Worm (Caenorhabditis elegans) whole organism, young adult: ENCODE data around the gene R13A1.5.

ENCODE experiments used
- B0019.2 ChIP-seq: fragments of 200-800 bp; sonication (Bioruptor generic); conservative IDR thresholded peaks from 2 replicates; pipeline ENCODE4 v1.3.6; 2022; ENCODE audit warnings: missing genetic modification reagents, missing genetic modification characterization, missing compliant biosample characterization
- B0261.1 ChIP-seq: sonication (generic microtip); optimal IDR thresholded peaks from 2 replicates; lab custom pipeline; 2016; ENCODE audit warnings: mild to moderate bottlenecking, missing genetic modification characterization, moderate library complexity, missing compliant biosample characterization
- B0336.3 ChIP-seq: fragments of 200-800 bp; sonication (Bioruptor generic); IDR thresholded peaks from 2 replicates; pipeline ENCODE4 v1.3.6; 2022; ENCODE audit warnings: missing genetic modification characterization, missing compliant biosample characterization
- C06A6.2 ChIP-seq: fragments of 200-800 bp; sonication (Bioruptor generic); conservative IDR thresholded peaks from 2 replicates; pipeline ENCODE4 v1.3.6; 2022; ENCODE audit warnings: missing genetic modification characterization, missing compliant biosample characterization
- D2030.7 ChIP-seq: fragments of 200-800 bp; sonication (Bioruptor generic); IDR thresholded peaks from 2 replicates; pipeline ENCODE4 v1.3.6; 2022; ENCODE audit warnings: missing genetic modification reagents, missing genetic modification characterization, missing compliant biosample characterization
- F39B2.1 ChIP-seq: fragments of 200-800 bp; sonication (Bioruptor generic); IDR thresholded peaks from 2 replicates; pipeline ENCODE4 v1.3.6; 2022; ENCODE audit warnings: missing genetic modification reagents, missing genetic modification characterization, missing compliant biosample characterization
- F55B11.4 ChIP-seq: sonication (generic microtip); optimal IDR thresholded peaks from 2 replicates; lab custom pipeline; 2016; ENCODE audit warnings: missing compliant biosample characterization, missing genetic modification characterization, borderline replicate concordance; ENCODE audit not compliant: insufficient read depth
- K11D2.4 ChIP-seq: fragments of 200-800 bp; sonication (Bioruptor generic); IDR thresholded peaks from 2 replicates; pipeline ENCODE4 v1.3.6; 2022; ENCODE audit warnings: missing genetic modification reagents, missing genetic modification characterization, missing compliant biosample characterization
- K12H6.12 ChIP-seq: fragments of 200-800 bp; sonication (Bioruptor generic); optimal IDR thresholded peaks from 2 replicates; lab custom pipeline; 2018; ENCODE audit warnings: mild to moderate bottlenecking, missing genetic modification characterization, missing compliant biosample characterization
- T26A5.8 ChIP-seq: sonication (generic microtip); optimal IDR thresholded peaks from 2 replicates; lab custom pipeline; 2016; ENCODE audit warnings: missing genetic modification characterization, missing compliant biosample characterization
- Y56A3A.18 ChIP-seq: fragments of 200-800 bp; sonication (Bioruptor generic); IDR thresholded peaks from 2 replicates; pipeline ENCODE4 v1.3.6; 2022; ENCODE audit warnings: missing genetic modification reagents, missing genetic modification characterization, missing compliant biosample characterization
- Y95B8A.8 ChIP-seq: fragments of 200-800 bp; sonication (Bioruptor generic); IDR thresholded peaks from 2 replicates; pipeline ENCODE4 v1.3.6; 2022; ENCODE audit warnings: missing genetic modification reagents, missing genetic modification characterization, missing compliant biosample characterization
- ZK185.1 ChIP-seq: sonication (generic microtip); optimal IDR thresholded peaks from 2 replicates; lab custom pipeline; 2016; ENCODE audit warnings: mild to moderate bottlenecking, missing genetic modification characterization, missing compliant biosample characterization; ENCODE audit not compliant: poor library complexity, severe bottlenecking
- aptf-3 ChIP-seq: fragments of 200-800 bp; sonication (Bioruptor generic); IDR thresholded peaks from 2 replicates; pipeline ENCODE4 v1.3.6; 2022; ENCODE audit warnings: missing genetic modification characterization, missing compliant biosample characterization
- atf-7 ChIP-seq: sonication (generic microtip); optimal IDR thresholded peaks from 2 replicates; lab custom pipeline; 2017; ENCODE audit warnings: mild to moderate bottlenecking, missing genetic modification characterization, missing compliant biosample characterization
- attf-3 ChIP-seq: fragments of 200-800 bp; sonication (Bioruptor generic); conservative IDR thresholded peaks from 2 replicates; pipeline ENCODE4 v1.3.6; 2022; ENCODE audit warnings: missing genetic modification reagents, missing genetic modification characterization, missing compliant biosample characterization
- ccch-3 ChIP-seq: fragments of 200-800 bp; sonication (Bioruptor generic); optimal IDR thresholded peaks from 2 replicates; lab custom pipeline; 2018; ENCODE audit warnings: mild to moderate bottlenecking, missing genetic modification characterization, missing compliant biosample characterization
- ceh-58 ChIP-seq: fragments of 200-800 bp; sonication (Bioruptor generic); IDR thresholded peaks from 2 replicates; pipeline ENCODE4 v1.3.6; 2022; ENCODE audit warnings: missing genetic modification characterization, missing compliant biosample characterization
- ceh-91 ChIP-seq: fragments of 200-800 bp; sonication (Bioruptor generic); IDR thresholded peaks from 2 replicates; pipeline ENCODE4 v1.3.6; 2022; ENCODE audit warnings: missing genetic modification reagents, missing genetic modification characterization, missing compliant biosample characterization
- chd-7 ChIP-seq: sonication (generic microtip); optimal IDR thresholded peaks from 2 replicates; lab custom pipeline; 2016; ENCODE audit warnings: mild to moderate bottlenecking, missing genetic modification characterization, moderate library complexity, missing compliant biosample characterization
- egl-18 ChIP-seq: fragments of 200-800 bp; sonication (Bioruptor generic); IDR thresholded peaks from 2 replicates; pipeline ENCODE4 v1.3.6; 2022; ENCODE audit warnings: missing genetic modification reagents, missing genetic modification characterization, missing compliant biosample characterization
- egrh-3 ChIP-seq: fragments of 200-800 bp; sonication (Bioruptor generic); IDR thresholded peaks from 2 replicates; pipeline ENCODE4 v1.3.6; 2022; ENCODE audit warnings: missing genetic modification reagents, missing genetic modification characterization, missing compliant biosample characterization
- ekl-4 ChIP-seq: fragments of 200-800 bp; sonication (Bioruptor generic); IDR thresholded peaks from 2 replicates; pipeline ENCODE4 v1.3.6; 2022; ENCODE audit warnings: missing genetic modification reagents, missing genetic modification characterization, missing compliant biosample characterization
- fkh-3 ChIP-seq: sonication (generic microtip); optimal IDR thresholded peaks from 2 replicates; lab custom pipeline; 2016; ENCODE audit warnings: mild to moderate bottlenecking, missing genetic modification characterization, missing compliant biosample characterization
- hlh-12 ChIP-seq: sonication (generic microtip); optimal IDR thresholded peaks from 2 replicates; lab custom pipeline; 2016; ENCODE audit warnings: missing genetic modification characterization, missing compliant biosample characterization
- let-607 ChIP-seq, 2 experiments: fragments of 200-800 bp in 1 of 2; sonication (Bioruptor generic) in 1 of 2; sonication (generic microtip) in 1 of 2; optimal IDR thresholded peaks; 2 replicates each; lab custom pipeline; 2016 to 2018; ENCODE audit warnings: mild to moderate bottlenecking in 2 of 2, missing compliant biosample characterization in 2 of 2, missing genetic modification characterization in 2 of 2, moderate library complexity in 2 of 2, missing genotype in 1 of 2
- lin-54 ChIP-seq: fragments of 200-800 bp; sonication (Bioruptor generic); optimal IDR thresholded peaks from 2 replicates; lab custom pipeline; 2018; ENCODE audit warnings: mild to moderate bottlenecking, missing genetic modification characterization, missing compliant biosample characterization
- mes-4 ChIP-seq: sonication (generic microtip); optimal IDR thresholded peaks from 2 replicates; lab custom pipeline; 2016; ENCODE audit warnings: missing genotype, missing genetic modification characterization, missing compliant biosample characterization
- nhr-80 ChIP-seq: sonication (generic microtip); optimal IDR thresholded peaks from 2 replicates; lab custom pipeline; 2016; ENCODE audit warnings: missing genetic modification characterization, missing compliant biosample characterization
- pbrm-1 ChIP-seq: fragments of 200-800 bp; sonication (Bioruptor generic); IDR thresholded peaks from 2 replicates; pipeline ENCODE4 v1.3.6; 2022; ENCODE audit warnings: missing genetic modification reagents, missing genetic modification characterization, missing compliant biosample characterization
- repo-1 ChIP-seq: sonication (generic microtip); optimal IDR thresholded peaks from 2 replicates; lab custom pipeline; 2017; ENCODE audit warnings: mild to moderate bottlenecking, missing genetic modification characterization, missing compliant biosample characterization
- snpc-1.3 ChIP-seq: sonication (generic microtip); optimal IDR thresholded peaks from 2 replicates; lab custom pipeline; 2017; ENCODE audit warnings: missing genetic modification characterization, mild to moderate bottlenecking, missing compliant biosample characterization, antibody characterized with exemption, moderate library complexity, missing genotype, missing genetic modification reagents; ENCODE audit not compliant: insufficient read depth
- snpc-4 ChIP-seq, 5 experiments: fragments of 150-350 bp in 1 of 5; sonication (generic microtip) in 4 of 5; optimal IDR thresholded peaks; 2 replicates each; lab custom pipeline; 2014 to 2018; ENCODE audit warnings: missing genetic modification characterization in 5 of 5, missing biosample characterization in 3 of 5, antibody characterized with exemption in 2 of 5, mild to moderate bottlenecking in 2 of 5, missing compliant biosample characterization in 2 of 5, missing genotype in 2 of 5, moderate library complexity in 2 of 5, missing genetic modification reagents in 1 of 5
- tbx-9 ChIP-seq: sonication (generic microtip); optimal IDR thresholded peaks from 2 replicates; lab custom pipeline; 2016; ENCODE audit warnings: borderline replicate concordance, missing genetic modification characterization, inconsistent platforms, missing compliant biosample characterization
- unc-130 ChIP-seq: sonication (generic microtip); optimal IDR thresholded peaks from 2 replicates; lab custom pipeline; 2016; ENCODE audit warnings: missing genetic modification reagents, missing genetic modification characterization, missing compliant biosample characterization
- xnd-1 ChIP-seq: sonication (generic microtip); optimal IDR thresholded peaks from 2 replicates; lab custom pipeline; 2016; ENCODE audit warnings: missing genotype, missing genetic modification reagents, missing genetic modification characterization, missing compliant biosample characterization
- ztf-25 ChIP-seq: fragments of 200-800 bp; sonication (Bioruptor generic); IDR thresholded peaks from 2 replicates; pipeline ENCODE4 v1.3.6; 2022; ENCODE audit warnings: missing genetic modification reagents, missing genetic modification characterization, missing compliant biosample characterization
- ztf-26 ChIP-seq: sonication (generic microtip); optimal IDR thresholded peaks from 2 replicates; lab custom pipeline; 2017; ENCODE audit warnings: missing genetic modification characterization, missing compliant biosample characterization

R13A1.5 gene

ce11 chrIV:7205969-7206368, 14.3 kb upstream of the R13A1.5 start, which contains the start of gene kcc-1:
Gene kcc-1, plus strand, starts transcription at chrIV:7206269.
- TF ChIP-seq D2030.7, result no peak
- no peak for TF ChIP-seq ceh-58
- TF ChIP-seq ztf-26 (tag; lab: Kevin White, UChicago), result no peak
- TF ChIP-seq tbx-9, result no peak
- no peak for TF ChIP-seq lin-54

ce11 chrIV:7203696-7204095, 12.1 kb upstream of the R13A1.5 start, which contains the start of gene R13A1.3:
Gene R13A1.3, plus strand, starts transcription at chrIV:7203996.
- TF ChIP-seq ekl-4 (GFP tag; lab: Robert Waterston, UW), result no peak
- no peak for TF ChIP-seq F55B11.4 (tag; lab: Kevin White, UChicago)
- no peak for TF ChIP-seq D2030.7
- TF ChIP-seq mes-4 (tag; lab: Kevin White, UChicago), result no peak
- TF ChIP-seq xnd-1, result no peak
- no peak for TF ChIP-seq aptf-3 (GFP tag; lab: Robert Waterston, UW)
- TF ChIP-seq ccch-3 (GFP tag; lab: Kevin White, UChicago), result no peak
- no peak for TF ChIP-seq let-607 (tag; optimal IDR thresholded peaks at IDR 0.05; lab: Kevin White, UChicago)
- no peak for TF ChIP-seq snpc-4 (GFP tag; optimal IDR thresholded peaks at IDR 0.05; lab: Kevin White, UChicago)
- no peak for TF ChIP-seq snpc-4 (tag; optimal IDR thresholded peaks at IDR 0.05; lab: Kevin White, UChicago)
- no peak for TF ChIP-seq Y95B8A.8 (GFP tag; lab: Robert Waterston, UW)
- TF ChIP-seq K12H6.12, result no peak

- no peak for TF ChIP-seq B0019.2
- TF ChIP-seq, all 124 proteins: peak for 0
Observed at ce11 chrIV:7196853-7197252, 5.2 kb upstream of the R13A1.5 start, which contains the start of gene unc-8. Gene unc-8, plus strand, starts transcription at chrIV:7197153.

- TF ChIP-seq ZK185.1 (tag; lab: Kevin White, UChicago) (no peak), C06A6.2 (GFP tag; lab: Robert Waterston, UW) (no peak), hlh-12 (no peak), K11D2.4 (GFP tag; lab: Robert Waterston, UW) (no peak), lin-54 (no peak), egl-18 (GFP tag; lab: Robert Waterston, UW) (no peak), F39B2.1 (no peak), chd-7 (no peak)
Observed at ce11 chrIV:7195734-7196133, 4.1 kb upstream of the R13A1.5 start, which contains the start of gene best-16. Gene best-16, minus strand, starts transcription at chrIV:7195834.

- TF ChIP-seq atf-7 (tag; lab: Kevin White, UChicago) (peak; percentile 57), ztf-26 (tag; lab: Kevin White, UChicago) (peak; percentile 34), fkh-3 (tag; lab: Kevin White, UChicago) (no peak), nhr-80 (tag; lab: Kevin White, UChicago) (peak; percentile 76), ZK185.1 (tag; lab: Kevin White, UChicago) (peak; percentile 1)
Observed at ce11 chrIV:7190409-7190808, 1.2 kb downstream of the R13A1.5 start.

ce11 chrIV:7188528-7189422, 2.9 kb downstream of the R13A1.5 start, which contains the start of gene srlf-7:
Gene srlf-7, plus strand, starts transcription at chrIV:7189287.
- no peak for TF ChIP-seq repo-1 (tag; lab: Kevin White, UChicago)
- TF ChIP-seq ceh-91 (GFP tag; lab: Robert Waterston, UW), result no peak
- no peak for TF ChIP-seq T26A5.8 (tag; lab: Kevin White, UChicago)
- no peak for TF ChIP-seq Y56A3A.18
- TF ChIP-seq B0261.1 (tag; lab: Kevin White, UChicago), result no peak
- TF ChIP-seq Y95B8A.8 (GFP tag; lab: Robert Waterston, UW), result no peak
- no peak for TF ChIP-seq ztf-25 (GFP tag; lab: Robert Waterston, UW)
- TF ChIP-seq K11D2.4 (GFP tag; lab: Robert Waterston, UW), result no peak
- TF ChIP-seq snpc-1.3 (tag; lab: Kevin White, UChicago), result no peak
- no peak for TF ChIP-seq pbrm-1 (GFP tag; lab: Robert Waterston, UW)
- TF ChIP-seq unc-130, result no peak
- no peak for TF ChIP-seq B0336.3
- no peak for TF ChIP-seq attf-3
- peak; percentile 7 for TF ChIP-seq ZK185.1 (tag; lab: Kevin White, UChicago)
- no peak for TF ChIP-seq chd-7
- TF ChIP-seq egrh-3 (GFP tag; lab: Robert Waterston, UW), result no peak
